Fruit fly (Drosophila melanogaster) Kc167 (cell line): ENCODE measurements around the gene TpnC73F.

ENCODE experiments used
- h ChIP-seq: fragments of >200 bp; optimal IDR thresholded peaks from 3 replicates; lab custom pipeline; 2018; ENCODE audit warnings: missing external identifiers
- insv ChIP-seq: fragments of >200 bp; optimal IDR thresholded peaks from 3 replicates; lab custom pipeline; 2018; ENCODE audit warnings: missing external identifiers
- psq ChIP-seq: fragments of >200 bp; optimal IDR thresholded peaks from 2 replicates; lab custom pipeline; 2017; ENCODE audit warnings: missing external identifiers

dm6 chr3L:17035492-17035891 lies 10.4 kb upstream of the TpnC73F start, which contains the start of gene beg:
- no peak for TF ChIP-seq psq (lab: Kevin White, UChicago)
- TF ChIP-seq h: no peak
- TF ChIP-seq insv (lab: Kevin White, UChicago): no peak
